Fruit fly (Drosophila melanogaster): ENCODE measurements around the gene CG5731.

CG5731 gene

DNA sequence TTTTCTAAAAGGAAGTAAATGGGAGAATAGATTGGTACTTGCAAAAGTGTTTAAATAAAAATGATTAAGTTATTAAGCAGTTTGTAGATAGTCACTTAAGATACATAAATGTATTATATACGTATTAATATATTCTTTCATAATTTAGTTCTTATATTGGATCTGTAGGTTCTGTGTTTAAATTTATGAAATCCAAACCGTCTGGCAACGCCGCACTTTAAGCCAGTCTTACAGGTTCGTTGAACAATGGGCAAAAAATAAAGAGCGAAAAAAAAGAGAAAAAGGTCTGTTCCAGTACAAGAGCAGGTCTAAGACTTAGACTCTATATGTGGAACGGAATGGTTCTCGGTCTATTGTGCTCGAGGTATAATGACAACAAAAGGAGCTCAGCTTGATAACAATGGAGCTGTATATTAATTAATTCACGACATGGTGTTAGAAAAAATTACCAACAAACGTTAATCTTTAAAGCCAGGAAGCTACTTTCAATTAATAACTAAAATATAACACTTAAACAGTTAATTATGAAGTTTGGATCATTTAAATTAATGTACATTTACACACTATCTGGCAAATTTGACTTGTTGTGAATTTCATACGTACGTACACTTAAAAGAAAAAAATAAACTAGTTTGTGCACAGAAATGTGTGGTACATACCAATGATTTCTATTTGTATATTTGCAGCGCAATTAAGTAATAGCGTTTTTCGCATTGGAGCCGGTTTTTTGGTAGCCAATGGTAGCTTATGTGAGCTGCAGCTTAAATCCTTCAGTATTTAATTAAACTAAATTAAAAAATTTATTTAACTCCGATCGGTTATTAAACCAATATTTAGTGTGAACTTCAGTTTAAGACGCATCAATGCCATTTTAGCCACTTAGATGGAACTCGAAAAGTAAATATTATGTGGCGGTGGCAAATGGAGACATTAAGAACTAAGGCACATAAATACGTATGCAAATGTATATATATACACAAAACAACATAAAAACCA, at the start of gene CG5731:
Gene CG5731, minus strand, starts transcription at position 946 of the 996 bp plus-strand sequence.
- TF ChIP-seq CG8478 (optimal IDR thresholded peaks at IDR 0.05) (no peak), CTCF (optimal IDR thresholded peaks at IDR 0.05) (no peak)

DNA sequence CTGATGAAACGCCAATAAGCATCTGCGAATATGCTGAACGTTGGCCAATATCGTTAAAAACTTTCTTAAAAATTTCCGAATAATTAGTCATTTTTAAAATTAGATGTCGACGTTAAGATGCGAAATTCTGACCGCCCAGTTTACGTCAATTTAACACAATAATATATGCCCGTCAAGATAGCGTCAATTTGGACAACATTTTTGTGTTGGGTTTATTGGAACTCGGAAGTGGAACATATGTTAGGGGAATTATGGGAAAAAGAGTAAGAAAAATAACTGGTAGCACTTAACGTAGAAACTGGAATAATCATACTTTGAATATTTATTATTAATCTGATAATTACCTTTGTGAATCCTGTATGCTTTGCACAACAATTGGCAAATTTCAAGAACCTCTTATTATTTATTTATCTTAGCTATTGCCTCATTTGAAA, 46.2 kb upstream of the CG5731 start, which contains the start of gene CG5676:
Gene CG5676, minus strand, starts transcription at position 167 of the 434 bp plus-strand sequence.
- no peak for TF ChIP-seq CTCF (optimal IDR thresholded peaks at IDR 0.05)
- no peak for TF ChIP-seq CG8478 (optimal IDR thresholded peaks at IDR 0.05)

DNA sequence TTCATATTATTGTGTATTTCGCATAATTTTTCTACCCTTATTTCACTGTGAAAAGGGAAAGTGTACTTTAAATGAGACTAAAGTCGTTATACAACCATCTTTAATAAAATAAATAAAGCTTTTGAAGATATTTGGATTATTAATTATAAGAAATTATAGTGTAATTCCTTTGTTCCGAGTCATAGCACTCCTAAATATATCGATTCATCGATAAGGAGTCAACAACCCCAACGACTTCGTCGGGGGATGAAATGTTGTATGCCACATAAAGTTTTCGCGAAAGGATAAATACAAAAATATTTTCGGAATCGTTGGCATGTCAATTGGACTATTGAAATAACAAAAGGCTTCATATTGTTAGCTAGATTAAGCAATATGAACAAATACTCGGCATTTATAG, 42.0 kb upstream of the CG5731 start, which contains the start of gene Ror:
Gene Ror, plus strand, starts transcription at position 252 of the 400 bp plus-strand sequence.
- TF ChIP-seq CTCF (optimal IDR thresholded peaks at IDR 0.05) (no peak), CG8478 (optimal IDR thresholded peaks at IDR 0.05) (no peak)

DNA sequence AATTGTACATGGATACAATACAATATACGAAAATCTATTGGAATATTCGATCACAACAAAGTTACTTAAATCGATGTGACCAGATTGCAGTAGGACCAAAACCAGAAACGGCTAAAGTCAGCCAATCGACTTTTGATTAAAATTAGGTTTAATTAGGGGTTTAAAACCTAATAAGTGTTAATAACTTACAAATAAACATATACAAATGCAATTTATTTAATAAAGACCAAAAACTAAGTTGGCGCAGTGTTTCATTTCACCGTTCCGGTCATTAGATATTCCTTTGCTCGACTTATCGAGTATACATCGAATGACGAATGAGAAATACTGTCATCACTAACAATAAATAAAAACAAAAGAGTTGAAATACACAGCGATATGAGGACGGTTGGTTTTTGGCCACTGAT, 40.9 kb upstream of the CG5731 start, which contains the start of the genes bsk and CG31717:
Gene bsk, minus strand, starts transcription at position 61 of the 407 bp plus-strand sequence.
Gene CG31717, plus strand, starts transcription at position 297 of the 407 bp plus-strand sequence.
- TF ChIP-seq CTCF (optimal IDR thresholded peaks at IDR 0.05) (no peak), CG8478 (optimal IDR thresholded peaks at IDR 0.05) (no peak)

DNA sequence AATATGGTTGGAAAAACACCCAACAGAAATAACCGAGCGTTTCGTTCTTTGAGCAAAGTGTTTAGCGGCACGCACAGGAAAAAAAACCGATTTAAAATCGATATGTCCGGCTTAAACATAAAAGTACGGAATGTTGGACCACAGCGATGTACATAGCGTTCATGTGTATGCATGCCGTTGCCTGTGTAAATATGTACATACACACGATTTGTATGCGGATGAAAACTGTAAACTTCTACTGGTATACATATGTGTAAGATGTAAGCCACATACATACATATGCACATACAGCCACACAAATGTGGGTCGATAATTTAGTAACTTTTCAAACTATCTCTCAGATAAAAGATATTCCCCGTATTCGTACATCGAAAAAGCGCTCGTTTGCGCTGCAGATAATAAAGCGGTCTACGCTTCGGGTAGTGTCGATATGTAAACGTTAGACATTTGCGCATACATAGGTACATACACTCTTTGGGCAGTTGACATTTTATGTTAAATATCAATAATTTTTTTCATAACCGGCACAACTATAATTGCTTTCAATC, 40.2 kb upstream of the CG5731 start:
- no peak for TF ChIP-seq CG8478 (optimal IDR thresholded peaks at IDR 0.05)
- no peak for TF ChIP-seq CTCF (optimal IDR thresholded peaks at IDR 0.05)

DNA sequence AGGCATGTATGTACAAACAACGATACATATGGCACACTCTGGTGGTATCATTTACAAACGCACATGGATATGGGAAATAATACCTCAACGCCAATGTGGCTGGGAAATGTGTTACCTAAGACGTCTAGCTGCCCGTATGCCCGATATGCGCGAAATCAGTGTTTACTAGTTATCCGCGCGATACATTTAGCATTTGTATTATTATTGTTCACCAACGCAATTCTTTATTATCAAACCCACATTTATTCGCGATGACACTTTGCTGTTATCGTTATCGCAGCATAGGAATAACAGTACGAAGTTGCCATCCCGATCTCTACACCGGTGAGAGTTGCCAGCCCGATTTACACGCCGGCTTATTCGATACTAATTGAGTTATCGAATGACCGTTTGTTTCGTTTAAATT, 37.2 kb upstream of the CG5731 start, which contains the start of gene chico:
Gene chico, minus strand, starts transcription at position 294 of the 406 bp plus-strand sequence.
- TF ChIP-seq CG8478 (optimal IDR thresholded peaks at IDR 0.05) (no peak), CTCF (optimal IDR thresholded peaks at IDR 0.05) (peak; percentile 45 to 46)

DNA sequence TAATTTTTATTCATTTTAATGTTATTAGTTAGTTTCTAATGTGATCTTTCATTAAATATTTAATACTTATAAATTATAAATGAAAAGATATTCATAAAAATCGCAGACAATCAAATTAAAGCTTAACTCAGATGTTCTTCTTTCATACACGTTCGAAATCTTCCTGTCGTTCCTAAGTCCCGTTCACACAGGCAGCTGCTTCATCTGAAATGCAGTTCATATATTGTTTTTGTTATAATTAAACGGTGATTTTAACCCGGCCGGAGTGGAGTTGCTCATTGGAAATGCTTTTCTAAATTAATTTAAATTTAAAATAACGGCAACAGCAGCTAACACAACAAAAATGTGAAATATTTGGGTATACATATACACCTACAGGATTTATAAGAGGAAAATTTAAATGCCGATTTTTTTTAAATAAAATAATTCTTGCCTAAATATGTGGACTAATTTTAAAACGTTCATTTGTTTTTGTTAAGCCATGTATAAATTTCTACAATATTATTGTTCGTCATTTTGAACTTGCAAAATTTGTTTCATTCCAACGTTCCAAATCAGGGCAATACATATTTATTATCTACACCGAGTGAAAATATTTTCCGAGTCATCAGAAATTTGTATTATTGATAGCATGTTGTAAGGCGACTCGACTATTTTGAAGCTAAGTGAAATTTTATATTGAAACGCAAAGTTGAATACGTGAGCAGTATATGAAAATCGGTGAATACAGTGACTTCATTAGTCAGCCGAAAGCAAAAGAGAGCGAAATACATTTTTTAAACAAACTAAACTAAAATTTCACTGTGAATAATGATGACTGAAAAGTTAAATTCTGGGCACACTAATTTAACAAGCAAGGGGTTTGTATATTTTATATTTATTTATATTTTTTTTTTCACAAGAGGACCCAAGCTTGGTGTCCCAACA, 29.4 kb upstream of the CG5731 start, which contains the start of gene me31B:
Gene me31B, plus strand, starts transcription at position 616 of the 927 bp plus-strand sequence.
- TF ChIP-seq CG8478 (optimal IDR thresholded peaks at IDR 0.05) (no peak), CTCF (optimal IDR thresholded peaks at IDR 0.05) (no peak)

DNA sequence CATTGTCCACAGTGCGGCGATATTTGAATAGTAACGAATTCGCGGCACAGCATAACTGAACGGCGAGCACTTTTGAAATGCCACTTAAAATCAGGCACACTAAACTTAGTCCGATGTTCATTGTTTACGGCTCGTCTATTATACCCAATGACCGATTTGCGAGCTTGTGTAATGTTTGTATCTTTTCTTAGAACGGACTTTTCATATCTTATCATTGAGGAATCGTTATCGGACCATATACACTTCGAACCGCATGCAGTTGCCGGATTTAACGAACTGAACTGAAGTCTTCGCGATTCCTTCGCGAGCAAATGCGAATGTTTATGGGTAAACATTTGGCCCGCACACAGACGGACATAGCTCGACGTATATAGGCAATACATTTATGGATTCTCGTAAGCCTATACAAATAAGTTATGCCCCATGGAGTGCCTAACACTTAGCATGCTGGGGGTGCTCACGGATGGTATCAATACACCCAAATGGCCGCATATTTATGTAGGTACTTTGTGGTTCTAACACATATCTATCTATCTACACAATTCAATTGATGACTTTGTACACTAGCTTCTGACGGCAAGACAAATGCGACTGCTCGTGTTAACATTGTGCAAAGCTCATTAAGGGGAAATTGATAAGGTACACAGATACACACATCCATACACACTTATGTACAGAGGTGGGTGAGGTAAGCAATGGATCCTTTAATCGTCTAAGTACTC, 28.3 kb upstream of the CG5731 start, which contains the start of gene mthl15:
Gene mthl15, minus strand, starts transcription at position 593 of the 722 bp plus-strand sequence.
- TF ChIP-seq CG8478 (optimal IDR thresholded peaks at IDR 0.05) = no peak
- TF ChIP-seq CTCF (optimal IDR thresholded peaks at IDR 0.05) = no peak

DNA sequence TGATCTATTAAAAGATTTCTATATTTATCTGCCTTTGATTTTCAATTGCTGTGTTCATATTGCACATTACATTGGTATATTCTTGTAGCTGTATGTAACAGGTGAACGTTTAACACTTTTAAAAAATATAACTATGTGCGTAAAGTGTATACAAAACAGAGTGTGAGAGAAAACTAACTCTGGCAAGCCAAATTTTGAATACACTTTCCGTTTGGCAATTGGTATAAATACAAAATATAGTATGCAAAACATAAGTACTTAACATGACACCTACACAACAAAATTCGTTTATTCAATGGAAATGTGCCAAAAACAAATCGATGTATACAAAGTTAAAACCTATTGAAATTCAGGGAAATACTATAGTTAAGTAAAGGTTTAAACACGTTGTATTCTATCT, 23.3 kb upstream of the CG5731 start:
- TF ChIP-seq CG8478 (optimal IDR thresholded peaks at IDR 0.05) = no peak
- TF ChIP-seq CTCF (optimal IDR thresholded peaks at IDR 0.05) = no peak

DNA sequence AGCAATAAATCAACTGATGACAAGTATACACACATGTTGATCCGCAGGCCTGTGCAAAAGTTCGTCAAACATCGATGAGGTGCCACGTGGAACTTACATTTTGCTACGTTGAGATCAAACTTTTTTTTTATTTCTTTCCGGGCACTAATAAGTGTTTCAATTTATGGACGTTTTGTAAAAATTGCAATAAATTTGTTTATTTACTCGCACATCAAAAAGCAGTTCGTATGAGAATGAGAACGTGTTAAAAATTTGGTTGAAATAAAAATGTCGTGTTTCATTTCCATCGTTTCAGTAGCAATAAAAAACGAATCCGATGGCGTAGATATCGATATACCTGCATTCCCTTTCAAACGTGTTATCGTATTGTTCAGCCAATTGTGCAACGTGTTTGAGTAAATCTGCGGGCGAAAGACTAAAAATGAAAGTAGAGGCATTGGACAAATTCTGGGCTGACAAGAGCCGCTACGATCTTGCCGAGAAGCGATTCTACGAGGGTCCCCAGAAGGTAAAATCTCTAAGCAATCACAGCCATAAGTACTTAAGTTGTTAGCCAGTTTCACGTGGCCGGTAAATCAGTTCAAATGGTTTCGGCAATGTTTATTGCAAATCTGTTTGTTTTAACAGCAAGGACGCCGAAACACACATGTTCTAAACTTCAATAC, 22.7 kb upstream of the CG5731 start, which contains the start of gene eEF1delta:
Gene eEF1delta, plus strand, starts transcription at position 356 of the 665 bp plus-strand sequence.
- TF ChIP-seq CG8478 (optimal IDR thresholded peaks at IDR 0.05) = no peak
- no peak for TF ChIP-seq CTCF (optimal IDR thresholded peaks at IDR 0.05)

DNA sequence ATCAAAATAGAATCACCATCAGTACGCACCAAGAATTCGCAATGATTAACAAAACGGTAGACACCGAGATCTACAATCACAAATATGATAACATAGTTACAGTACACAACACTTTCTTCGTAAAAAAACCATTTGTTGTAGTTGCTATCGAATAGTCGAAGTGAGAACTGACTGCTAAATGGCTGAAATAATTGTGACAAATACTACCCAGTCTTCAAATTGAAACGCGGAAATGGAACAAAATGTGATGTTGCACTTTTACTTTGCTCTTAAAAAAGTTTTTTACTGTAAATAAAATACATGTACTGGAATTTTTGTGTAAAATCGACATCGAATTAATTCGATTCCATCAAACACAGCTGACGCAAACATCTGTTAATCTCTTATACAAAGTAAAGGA, 22.0 kb upstream of the CG5731 start, which contains the start of gene ova:
Gene ova, minus strand, starts transcription at position 183 of the 400 bp plus-strand sequence.
- TF ChIP-seq CG8478 (optimal IDR thresholded peaks at IDR 0.05) (no peak), CTCF (optimal IDR thresholded peaks at IDR 0.05) (no peak)

DNA sequence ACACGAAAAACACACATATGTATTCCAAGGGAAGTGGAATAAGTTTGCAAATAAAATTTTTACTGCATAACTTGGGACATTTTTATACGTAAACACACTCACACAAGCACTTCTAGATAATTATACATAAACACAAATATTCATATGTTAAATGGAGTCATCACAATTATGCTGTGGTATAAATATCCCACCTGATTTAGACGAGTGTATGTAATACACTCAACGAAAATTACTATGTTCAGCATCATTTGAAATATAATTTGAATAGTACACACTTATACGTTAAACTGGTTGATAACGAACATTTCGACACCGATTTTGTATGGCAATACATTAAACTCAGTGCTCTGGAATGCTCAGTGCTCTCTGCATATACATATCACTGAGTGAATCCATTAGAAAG, 21.5 kb upstream of the CG5731 start:
- no peak for TF ChIP-seq CG8478 (optimal IDR thresholded peaks at IDR 0.05)
- no peak for TF ChIP-seq CTCF (optimal IDR thresholded peaks at IDR 0.05)

DNA sequence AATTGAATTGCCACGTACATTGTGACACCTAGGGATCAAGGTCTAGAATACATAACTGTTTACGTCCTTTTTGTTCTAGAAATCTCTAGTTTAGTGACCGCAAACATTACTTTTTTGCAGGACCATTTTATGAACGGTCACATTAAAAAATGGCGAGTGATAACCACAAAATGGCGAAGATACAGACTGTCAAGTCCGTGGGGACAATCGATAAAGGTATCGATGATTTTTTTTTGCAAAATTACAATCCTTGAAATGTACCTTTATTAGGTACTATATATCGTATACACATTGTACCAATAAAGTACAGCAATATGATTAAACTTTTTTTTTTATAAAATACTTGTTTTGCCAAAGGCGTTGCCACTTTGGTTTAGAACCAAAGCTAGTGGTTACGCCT, 20.9 kb upstream of the CG5731 start:
- TF ChIP-seq CG8478 (optimal IDR thresholded peaks at IDR 0.05) (no peak), CTCF (optimal IDR thresholded peaks at IDR 0.05) (no peak)
